Fruit fly (Drosophila melanogaster) whole organism, embryonic: ENCODE data around the gene CG3368.

Experiments used
- Abd-B ChIP-seq: fragments of 200-800 bp; sonication (Bioruptor generic); optimal IDR thresholded peaks from 2 replicates; lab custom pipeline; 2018; ENCODE audit warnings: missing biosample characterization, mild to moderate bottlenecking, missing genetic modification characterization, moderate library complexity
- Atf-2 ChIP-seq: fragments of 200-800 bp; sonication (Bioruptor generic); optimal IDR thresholded peaks from 2 replicates; lab custom pipeline; 2016; ENCODE audit warnings: missing biosample characterization, missing genetic modification characterization
- Atf6 ChIP-seq: fragments of 200-800 bp; sonication (Bioruptor generic); IDR thresholded peaks from 2 replicates; pipeline ENCODE4 v1.3.6; 2022; ENCODE audit warnings: missing biosample characterization, missing genetic modification characterization
- CG10654 ChIP-seq: fragments of 200-800 bp; sonication (Bioruptor generic); optimal IDR thresholded peaks from 2 replicates; lab custom pipeline; 2016; ENCODE audit warnings: missing biosample characterization, missing genetic modification characterization
- CG13775 ChIP-seq: fragments of 200-800 bp; sonication (Bioruptor generic); optimal IDR thresholded peaks from 3 replicates; lab custom pipeline; 2017; ENCODE audit warnings: missing biosample characterization, mild to moderate bottlenecking, missing genetic modification characterization
- CG14710 ChIP-seq: fragments of 200-800 bp; sonication (Bioruptor generic); optimal IDR thresholded peaks from 3 replicates; lab custom pipeline; 2019; ENCODE audit warnings: missing biosample characterization, mild to moderate bottlenecking, missing genetic modification characterization, moderate library complexity
- CG15514 ChIP-seq: fragments of 200-800 bp; sonication (Bioruptor generic); optimal IDR thresholded peaks from 3 replicates; lab custom pipeline; 2017; ENCODE audit warnings: missing biosample characterization, missing genetic modification characterization, mild to moderate bottlenecking, moderate library complexity, missing genetic modification reagents
- CG17385 ChIP-seq: fragments of 200-800 bp; sonication (Bioruptor generic); optimal IDR thresholded peaks from 3 replicates; lab custom pipeline; 2018; ENCODE audit warnings: missing biosample characterization, mild to moderate bottlenecking, missing genetic modification characterization
- CG18599 ChIP-seq: fragments of 200-800 bp; sonication (Bioruptor generic); optimal IDR thresholded peaks from 3 replicates; lab custom pipeline; 2017; ENCODE audit warnings: missing biosample characterization, missing genetic modification characterization, mild to moderate bottlenecking, moderate library complexity, missing genetic modification reagents
- CG18764 ChIP-seq: fragments of 200-800 bp; sonication (Bioruptor generic); optimal IDR thresholded peaks from 3 replicates; lab custom pipeline; 2016; ENCODE audit warnings: missing biosample characterization, missing genetic modification characterization
- CG30403 ChIP-seq: fragments of 200-800 bp; sonication (Bioruptor generic); optimal IDR thresholded peaks from 3 replicates; lab custom pipeline; 2016; ENCODE audit warnings: missing biosample characterization, missing genetic modification characterization
- CG3281 ChIP-seq: fragments of 200-800 bp; sonication (Bioruptor generic); optimal IDR thresholded peaks from 3 replicates; lab custom pipeline; 2017; ENCODE audit warnings: missing biosample characterization, mild to moderate bottlenecking, missing genetic modification characterization
- CG33213 ChIP-seq: fragments of 200-800 bp; sonication (Bioruptor generic); optimal IDR thresholded peaks from 3 replicates; lab custom pipeline; 2016; ENCODE audit warnings: missing biosample characterization, missing genetic modification characterization
- CG4328 ChIP-seq: fragments of 200-800 bp; sonication (Bioruptor generic); optimal IDR thresholded peaks from 3 replicates; lab custom pipeline; 2017; ENCODE audit warnings: missing biosample characterization, missing genetic modification reagents, missing genetic modification characterization
- CG4617 ChIP-seq: fragments of 200-800 bp; sonication (Bioruptor generic); optimal IDR thresholded peaks from 3 replicates; lab custom pipeline; 2016; ENCODE audit warnings: missing biosample characterization, missing genetic modification characterization, borderline replicate concordance
- CG8290 ChIP-seq, 3 experiments: fragments of 200-800 bp; sonication (Bioruptor generic); optimal IDR thresholded peaks; 2 replicates each; lab custom pipeline; 2016 to 2019; ENCODE audit warnings: missing biosample characterization in 3 of 3, missing genetic modification characterization in 3 of 3, mild to moderate bottlenecking in 2 of 3, moderate library complexity in 1 of 3
- Chrac-16 ChIP-seq: fragments of 200-800 bp; sonication (Bioruptor generic); optimal IDR thresholded peaks from 3 replicates; lab custom pipeline; 2016; ENCODE audit warnings: missing biosample characterization, missing genetic modification characterization
- CkIIα-i1 ChIP-seq: fragments of 200-800 bp; sonication (Bioruptor generic); IDR thresholded peaks from 2 replicates; pipeline ENCODE4 v1.3.6; 2022; ENCODE audit warnings: missing biosample characterization, missing genetic modification characterization
- CoRest ChIP-seq: fragments of 200-800 bp; sonication (Bioruptor generic); optimal IDR thresholded peaks from 3 replicates; lab custom pipeline; 2018; ENCODE audit warnings: missing biosample characterization, mild to moderate bottlenecking, missing genetic modification characterization, moderate library complexity
- Deaf1 ChIP-seq: fragments of 200-800 bp; optimal IDR thresholded peaks from 3 replicates; lab custom pipeline; 2019; ENCODE audit warnings: missing biosample characterization, mild to moderate bottlenecking, missing genetic modification characterization, moderate library complexity
- Dp ChIP-seq: fragments of 200-800 bp; sonication (Bioruptor generic); optimal IDR thresholded peaks from 2 replicates; lab custom pipeline; 2018; ENCODE audit warnings: missing biosample characterization, mild to moderate bottlenecking, missing genetic modification characterization, moderate library complexity
- E2f1 ChIP-seq: fragments of 200-800 bp; sonication (Bioruptor generic); IDR thresholded peaks from 2 replicates; pipeline ENCODE4 v1.3.6; 2022; ENCODE audit warnings: missing biosample characterization, missing genetic modification characterization
- Fer2 ChIP-seq: fragments of 200-800 bp; sonication (Bioruptor generic); optimal IDR thresholded peaks from 2 replicates; lab custom pipeline; 2018; ENCODE audit warnings: missing biosample characterization, mild to moderate bottlenecking, missing genetic modification characterization, moderate library complexity
- HLH4C ChIP-seq: fragments of 200-800 bp; sonication (Bioruptor generic); IDR thresholded peaks from 3 replicates; pipeline ENCODE4 v1.3.6; 2022; ENCODE audit warnings: missing biosample characterization, missing genetic modification characterization; ENCODE audit not compliant: partially characterized antibody
- Hmr ChIP-seq: fragments of 200-800 bp; sonication (Bioruptor generic); optimal IDR thresholded peaks from 3 replicates; lab custom pipeline; 2017; ENCODE audit warnings: mild to moderate bottlenecking, missing biosample characterization, missing genetic modification reagents, missing genetic modification characterization
- Hr39 ChIP-seq: fragments of >200 bp; optimal IDR thresholded peaks from 2 replicates; lab custom pipeline; 2017
- Hr51 ChIP-seq, 2 experiments: fragments of 200-800 bp; sonication (Bioruptor generic); optimal IDR thresholded peaks; 2 replicates in 1 of 2; 3 replicates in 1 of 2; lab custom pipeline; 2016 to 2018; ENCODE audit warnings: missing biosample characterization in 2 of 2, missing genetic modification characterization in 2 of 2, mild to moderate bottlenecking in 1 of 2, moderate library complexity in 1 of 2
- MBD-R2 ChIP-seq: fragments of 200-800 bp; sonication (Bioruptor generic); IDR thresholded peaks from 2 replicates; pipeline ENCODE4 v1.3.6; 2022; ENCODE audit warnings: missing biosample characterization, missing genetic modification characterization
- Myb ChIP-seq: fragments of 200-800 bp; sonication (Bioruptor generic); optimal IDR thresholded peaks from 2 replicates; lab custom pipeline; 2016; ENCODE audit warnings: missing biosample characterization, missing genetic modification characterization
- NFAT ChIP-seq: fragments of 200-800 bp; sonication (Bioruptor generic); IDR thresholded peaks from 2 replicates; pipeline ENCODE4 v1.3.6; 2022; ENCODE audit warnings: missing biosample characterization, missing genetic modification characterization
- Pdp1 ChIP-seq, 2 experiments: fragments of 200-800 bp; sonication (Bioruptor generic); optimal IDR thresholded peaks; 3 replicates each; lab custom pipeline; 2016; ENCODE audit warnings: missing biosample characterization in 2 of 2, missing genetic modification characterization in 2 of 2, mild to moderate bottlenecking in 1 of 2, moderate library complexity in 1 of 2
- Rfx ChIP-seq: fragments of 200-800 bp; sonication (Bioruptor generic); IDR thresholded peaks from 2 replicates; pipeline ENCODE4 v1.3.6; 2022; ENCODE audit warnings: missing biosample characterization, missing genetic modification characterization
- Scr ChIP-seq: fragments of 200-800 bp; sonication (Bioruptor generic); IDR thresholded peaks from 2 replicates; pipeline ENCODE4 v1.3.6; 2022; ENCODE audit warnings: missing biosample characterization, missing genetic modification characterization; ENCODE audit not compliant: partially characterized antibody
- Sin3A ChIP-seq: fragments of >200 bp; optimal IDR thresholded peaks from 2 replicates; lab custom pipeline; 2018
- bab2 ChIP-seq: fragments of 200-800 bp; sonication (Bioruptor generic); optimal IDR thresholded peaks from 2 replicates; lab custom pipeline; 2016; ENCODE audit warnings: missing biosample characterization, missing genetic modification characterization
- bigmax ChIP-seq: fragments of 200-800 bp; sonication (Bioruptor generic); optimal IDR thresholded peaks from 2 replicates; lab custom pipeline; 2018; ENCODE audit warnings: missing biosample characterization, mild to moderate bottlenecking, missing genetic modification characterization
- caup ChIP-seq: fragments of 200-800 bp; sonication (Bioruptor generic); optimal IDR thresholded peaks from 3 replicates; lab custom pipeline; 2017; ENCODE audit warnings: missing biosample characterization, mild to moderate bottlenecking, missing genetic modification characterization, moderate library complexity; ENCODE audit not compliant: severe bottlenecking
- ci ChIP-seq: fragments of 200-800 bp; sonication (Bioruptor generic); IDR thresholded peaks from 3 replicates; pipeline ENCODE4 v1.3.6; 2022; ENCODE audit warnings: missing biosample characterization, missing genetic modification characterization
- ems ChIP-seq: fragments of 200-800 bp; sonication (Bioruptor generic); optimal IDR thresholded peaks from 3 replicates; lab custom pipeline; 2016; ENCODE audit warnings: missing biosample characterization, missing genetic modification characterization
- ewg ChIP-seq: fragments of 200-800 bp; sonication (Bioruptor generic); optimal IDR thresholded peaks from 3 replicates; lab custom pipeline; 2017; ENCODE audit warnings: mild to moderate bottlenecking, missing biosample characterization, missing genetic modification reagents, missing genetic modification characterization
- ind ChIP-seq: fragments of 200-800 bp; sonication (Bioruptor generic); optimal IDR thresholded peaks from 3 replicates; lab custom pipeline; 2016; ENCODE audit warnings: missing biosample characterization, missing genetic modification characterization
- kni ChIP-seq: fragments of 200-800 bp; sonication (Bioruptor generic); optimal IDR thresholded peaks from 3 replicates; lab custom pipeline; 2017; ENCODE audit warnings: mild to moderate bottlenecking, missing biosample characterization, missing genetic modification reagents, missing genetic modification characterization
- onecut ChIP-seq: fragments of 200-800 bp; sonication (Bioruptor generic); IDR thresholded peaks from 2 replicates; pipeline ENCODE4 v1.3.6; 2022; ENCODE audit warnings: missing biosample characterization, missing genetic modification characterization
- phol ChIP-seq: fragments of 200-800 bp; sonication (Bioruptor generic); optimal IDR thresholded peaks from 3 replicates; lab custom pipeline; 2018; ENCODE audit warnings: missing biosample characterization, mild to moderate bottlenecking, missing genetic modification characterization, moderate library complexity
- repo ChIP-seq: fragments of 200-800 bp; sonication (Bioruptor generic); optimal IDR thresholded peaks from 2 replicates; lab custom pipeline; 2016; ENCODE audit warnings: missing biosample characterization, missing genetic modification characterization
- shn ChIP-seq: fragments of 200-800 bp; sonication (Bioruptor generic); optimal IDR thresholded peaks from 3 replicates; lab custom pipeline; 2016; ENCODE audit warnings: missing biosample characterization, missing genetic modification characterization
- tin ChIP-seq: fragments of 200-800 bp; sonication (Bioruptor generic); optimal IDR thresholded peaks from 3 replicates; lab custom pipeline; 2016; ENCODE audit warnings: missing biosample characterization, missing genetic modification characterization

The CG3368 gene

DNA sequence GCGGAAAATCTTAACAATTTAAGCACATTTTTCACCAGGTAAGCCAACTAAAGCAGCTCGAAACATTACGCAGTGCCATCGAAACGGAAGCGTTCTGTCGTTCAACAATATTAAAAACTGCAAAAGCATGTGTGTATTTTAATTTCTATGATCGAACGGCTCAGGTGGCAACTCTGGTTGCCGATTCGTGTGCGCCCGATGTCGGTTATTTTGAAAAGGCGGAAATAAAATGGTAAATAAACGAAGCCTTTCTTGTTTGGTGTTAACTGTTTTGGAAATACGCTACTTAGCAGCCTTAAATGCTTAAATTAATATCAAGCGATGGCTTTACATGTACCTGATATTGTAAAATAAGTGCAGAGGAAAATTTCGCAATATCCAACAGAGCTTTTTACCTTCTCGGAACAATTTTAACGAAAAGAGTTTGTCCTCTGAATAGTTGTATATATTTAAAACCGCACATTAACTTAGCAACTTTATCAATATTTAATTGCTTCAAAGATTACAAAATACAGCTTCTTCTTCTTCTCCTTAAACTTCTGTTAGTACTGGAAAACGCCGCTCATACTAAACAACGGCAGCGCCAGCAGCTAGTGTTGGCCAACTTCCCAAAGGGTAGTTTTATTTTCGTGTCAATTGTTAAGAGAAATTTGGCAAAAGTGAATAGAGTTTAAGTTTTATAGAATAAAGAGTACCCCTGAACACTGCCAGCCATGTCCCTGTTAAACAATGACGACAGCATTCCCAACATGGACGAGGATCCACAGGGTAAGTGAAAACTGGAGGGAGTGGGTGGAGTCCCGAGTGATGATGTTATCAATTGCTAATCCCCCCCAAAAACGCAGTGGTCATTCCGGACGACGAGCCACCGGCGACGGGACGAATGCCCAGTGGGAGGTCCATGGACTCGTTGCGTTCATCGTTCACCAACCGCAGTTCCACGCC lies 10.2 kb upstream of the CG3368 start, which contains the start of gene CG5934 (continued):
- TF ChIP-seq CkIIα-i1 (GFP tag; lab: Robert Waterston, UW), result no peak
- no peak for TF ChIP-seq bigmax (GFP tag; lab: Kevin White, UChicago)
- TF ChIP-seq shn, result peak; percentile 39
- peak; percentile 41 for TF ChIP-seq CG30403 (GFP tag; lab: Kevin White, UChicago)
- peak; percentile 1 for TF ChIP-seq ewg (GFP tag; lab: Kevin White, UChicago)
- no peak for TF ChIP-seq ci
- peak; percentile 50 for TF ChIP-seq CoRest (tag; lab: Kevin White, UChicago)
- TF ChIP-seq phol, result peak; percentile 24
- TF ChIP-seq CG3281 (GFP tag; lab: Kevin White, UChicago), result peak; percentile 29
- TF ChIP-seq CG14710 (tag; lab: Kevin White, UChicago), result peak; percentile 39
- TF ChIP-seq CG33213, result peak; percentile 53
- peak; percentile 42 for TF ChIP-seq ind
- no peak for TF ChIP-seq Atf6
- TF ChIP-seq repo, result no peak
- peak; percentile 10 for TF ChIP-seq CG13775 (GFP tag; lab: Kevin White, UChicago)
- TF ChIP-seq CG4328 (GFP tag; lab: Kevin White, UChicago), result no peak
- TF ChIP-seq Chrac-16, result peak; percentile 2
- peak; percentile 33 for TF ChIP-seq Sin3A
- no peak for TF ChIP-seq CG15514 (GFP tag; lab: Kevin White, UChicago)
- TF ChIP-seq CG17385 (GFP tag; lab: Kevin White, UChicago), result peak; percentile 97
- TF ChIP-seq CG18764 (GFP tag; lab: Kevin White, UChicago), result no peak
- peak; percentile 40 for TF ChIP-seq Atf-2
- TF ChIP-seq Fer2, result peak; percentile 30
- TF ChIP-seq caup (GFP tag; lab: Kevin White, UChicago), result peak; percentile 27
- peak; percentile 10 for TF ChIP-seq tin (GFP tag; lab: Kevin White, UChicago)
- peak; percentile 67 for TF ChIP-seq Rfx (GFP tag; lab: Robert Waterston, UW)
- TF ChIP-seq E2f1, result no peak
- peak; percentile 19 for TF ChIP-seq kni (GFP tag; lab: Kevin White, UChicago)
- TF ChIP-seq CG18599 (GFP tag; lab: Kevin White, UChicago), result peak; percentile 45
- TF ChIP-seq Pdp1 (GFP tag; optimal IDR thresholded peaks at IDR 0.05; lab: Kevin White, UChicago), result peak in 1 of 2 experiments; percentile 63
- TF ChIP-seq Hmr (GFP tag; lab: Kevin White, UChicago), result peak; percentile 50
- peak; percentile 5 to 35 for TF ChIP-seq Hr51 (GFP tag; optimal IDR thresholded peaks at IDR 0.05; lab: Kevin White, UChicago)
- no peak for TF ChIP-seq onecut (GFP tag; lab: Robert Waterston, UW)
- peak; percentile 59; the same call in 1 of the 2 replicates for TF ChIP-seq NFAT (GFP tag; lab: Robert Waterston, UW)
- TF ChIP-seq Scr (GFP tag; lab: Robert Waterston, UW), result no peak
- peak; percentile 47 for TF ChIP-seq Dp (GFP tag; lab: Kevin White, UChicago)
- TF ChIP-seq ems (GFP tag; lab: Kevin White, UChicago), result peak; percentile 57
- peak; percentile 32 for TF ChIP-seq Abd-B (GFP tag; lab: Kevin White, UChicago)
- 0 out of 3 replicates have a peak, but pooled peaks have one; percentile 41 for TF ChIP-seq HLH4C (GFP tag; lab: Robert Waterston, UW)
- peak; percentile 66 for TF ChIP-seq CG4617 (GFP tag; lab: Kevin White, UChicago)
- TF ChIP-seq Hr39 (lab: Kevin White, UChicago), result no peak
- peak; percentile 90 for TF ChIP-seq Myb (GFP tag; lab: Kevin White, UChicago)
- TF ChIP-seq MBD-R2 (GFP tag; lab: Robert Waterston, UW), result peak; percentile 67
- TF ChIP-seq CG8290 (GFP tag; optimal IDR thresholded peaks at IDR 0.05; lab: Kevin White, UChicago), result peak; percentile 46
- no peak for TF ChIP-seq CG8290 (tag; optimal IDR thresholded peaks at IDR 0.05; lab: Kevin White, UChicago)
- TF ChIP-seq bab2 (GFP tag; lab: Kevin White, UChicago), result peak; percentile 38
- TF ChIP-seq Deaf1 (tag; lab: Kevin White, UChicago), result peak; percentile 72
- TF ChIP-seq CG10654, result peak; percentile 0
